Worm (Caenorhabditis elegans) whole organism, mixed stage, embryonic: ENCODE results near the gene T20B12.4.

Source experiments
- M03D4.4 ChIP-seq: sonication (generic microtip); optimal IDR thresholded peaks from 2 replicates; lab custom pipeline; 2017; ENCODE audit warnings: mild to moderate bottlenecking, missing genetic modification characterization, missing compliant biosample characterization
- ceh-39 ChIP-seq: fragments of 150-350 bp; optimal IDR thresholded peaks from 2 replicates; lab custom pipeline; 2014; ENCODE audit warnings: missing biosample characterization, missing genetic modification characterization
- ces-1 ChIP-seq: fragments of 150-350 bp; optimal IDR thresholded peaks from 2 replicates; lab custom pipeline; 2014; ENCODE audit warnings: missing biosample characterization, missing genetic modification reagents, missing genetic modification characterization
- hlh-1 ChIP-seq: fragments of 150-350 bp; optimal IDR thresholded peaks from 2 replicates; lab custom pipeline; 2014; ENCODE audit warnings: missing biosample characterization, missing genetic modification reagents, missing genetic modification characterization
- tbx-8 ChIP-seq: fragments of 200-800 bp; sonication (Bioruptor generic); optimal IDR thresholded peaks from 2 replicates; lab custom pipeline; 2018; ENCODE audit warnings: mild to moderate bottlenecking, missing genetic modification characterization, moderate library complexity, missing compliant biosample characterization
- unc-120 ChIP-seq: sonication (generic microtip); optimal IDR thresholded peaks from 2 replicates; lab custom pipeline; 2017; ENCODE audit warnings: missing genetic modification characterization, missing compliant biosample characterization; ENCODE audit not compliant: poor library complexity, severe bottlenecking

The T20B12.4 gene

ce11 chrIII:7397196-7397595, 29.7 kb downstream of the T20B12.4 start:
- no peak for TF ChIP-seq ceh-39 (tag; lab: Kevin White, UChicago)
- TF ChIP-seq hlh-1: peak; percentile 91
- peak; percentile 3 for TF ChIP-seq unc-120 (tag; lab: Kevin White, UChicago)
- no peak for TF ChIP-seq M03D4.4 (tag; lab: Kevin White, UChicago)

DNA sequence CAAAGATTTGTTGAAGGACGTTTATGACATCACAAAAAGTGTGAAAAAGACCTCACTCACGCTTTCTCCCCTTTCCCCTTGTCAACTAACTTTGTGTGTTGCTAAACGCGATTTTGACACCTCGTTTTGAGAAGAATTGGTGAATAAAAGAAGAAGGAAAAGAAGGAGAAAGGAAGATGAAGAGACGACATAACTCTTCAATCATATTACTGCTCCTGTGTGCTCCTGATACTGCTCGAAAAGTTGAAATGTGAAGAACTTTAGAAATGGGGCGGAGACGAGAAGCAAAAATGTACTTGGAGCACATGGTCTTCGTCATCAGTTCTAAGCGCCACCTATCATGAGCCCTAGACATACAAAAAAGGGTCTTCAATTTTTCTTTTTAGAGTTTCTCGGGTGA, 31.5 kb downstream of the T20B12.4 start:
- TF ChIP-seq ces-1 (GFP tag; lab: Kevin White, UChicago): peak; percentile 44
- no peak for TF ChIP-seq tbx-8 (GFP tag; lab: Kevin White, UChicago)
